Fruit fly (Drosophila melanogaster) whole organism, embryonic: ENCODE results near the gene CG12289.

Source experiments
- Awh ChIP-seq: fragments of 200-800 bp; sonication (Bioruptor generic); IDR thresholded peaks from 2 replicates; pipeline ENCODE4, ENCODE4 v1.3.6; 2022; ENCODE audit warnings: missing biosample characterization, missing genetic modification characterization
- CG10979 ChIP-seq: fragments of 200-800 bp; sonication (Bioruptor generic); optimal IDR thresholded peaks from 2 replicates; lab custom pipeline; 2018; ENCODE audit warnings: missing biosample characterization, mild to moderate bottlenecking, missing genetic modification characterization, moderate library complexity
- CG11093 ChIP-seq: fragments of 200-800 bp; sonication (Bioruptor generic); IDR thresholded peaks from 3 replicates; pipeline ENCODE4 v1.3.6; 2022; ENCODE audit warnings: missing biosample characterization, missing genetic modification characterization
- CG6683 ChIP-seq: fragments of 200-800 bp; sonication (Bioruptor generic); optimal IDR thresholded peaks from 2 replicates; lab custom pipeline; 2017; ENCODE audit warnings: missing biosample characterization, mild to moderate bottlenecking, missing genetic modification characterization, missing genetic modification reagents
- CG8281 ChIP-seq: fragments of 200-800 bp; sonication (Bioruptor generic); optimal IDR thresholded peaks from 2 replicates; lab custom pipeline; 2018; ENCODE audit warnings: missing biosample characterization, mild to moderate bottlenecking, missing genetic modification characterization, moderate library complexity
- HmgD ChIP-seq: fragments of 200-800 bp; sonication (Bioruptor generic); optimal IDR thresholded peaks from 3 replicates; lab custom pipeline; 2016; ENCODE audit warnings: missing biosample characterization, missing genetic modification characterization
- Hr39 ChIP-seq: fragments of >200 bp; optimal IDR thresholded peaks from 2 replicates; lab custom pipeline; 2017
- pan ChIP-seq, 4 experiments: fragments of >200 bp in 3 of 4; fragments of 200-800 bp in 1 of 4; sonication (Bioruptor generic) in 1 of 4; optimal IDR thresholded peaks in 3 of 4; IDR thresholded peaks in 1 of 4; 2 replicates each; pipeline versions ENCODE4 v1.3.6 to Lab custom; 2017 to 2022; ENCODE audit warnings: missing biosample characterization in 2 of 4, missing genetic modification characterization in 2 of 4, mixed read lengths in 1 of 4
- ro ChIP-seq: fragments of 200-800 bp; sonication (Bioruptor generic); IDR thresholded peaks from 2 replicates; pipeline ENCODE4 v1.3.6; 2022; ENCODE audit warnings: missing biosample characterization, missing genetic modification characterization
- salm ChIP-seq: fragments of 200-800 bp; sonication (Bioruptor generic); optimal IDR thresholded peaks from 2 replicates; lab custom pipeline; 2018; ENCODE audit warnings: missing biosample characterization, mild to moderate bottlenecking, missing genetic modification characterization
- tin ChIP-seq: fragments of 200-800 bp; sonication (Bioruptor generic); optimal IDR thresholded peaks from 3 replicates; lab custom pipeline; 2016; ENCODE audit warnings: missing biosample characterization, missing genetic modification characterization
- zen ChIP-seq: fragments of 200-800 bp; sonication (Bioruptor generic); optimal IDR thresholded peaks from 3 replicates; lab custom pipeline; 2018; ENCODE audit warnings: missing biosample characterization, mild to moderate bottlenecking, missing genetic modification characterization, moderate library complexity
- zfh1 ChIP-seq: fragments of 200-800 bp; sonication (Bioruptor generic); IDR thresholded peaks from 3 replicates; pipeline ENCODE4 v1.3.6; 2022; ENCODE audit warnings: missing biosample characterization, missing genetic modification characterization

DNA sequence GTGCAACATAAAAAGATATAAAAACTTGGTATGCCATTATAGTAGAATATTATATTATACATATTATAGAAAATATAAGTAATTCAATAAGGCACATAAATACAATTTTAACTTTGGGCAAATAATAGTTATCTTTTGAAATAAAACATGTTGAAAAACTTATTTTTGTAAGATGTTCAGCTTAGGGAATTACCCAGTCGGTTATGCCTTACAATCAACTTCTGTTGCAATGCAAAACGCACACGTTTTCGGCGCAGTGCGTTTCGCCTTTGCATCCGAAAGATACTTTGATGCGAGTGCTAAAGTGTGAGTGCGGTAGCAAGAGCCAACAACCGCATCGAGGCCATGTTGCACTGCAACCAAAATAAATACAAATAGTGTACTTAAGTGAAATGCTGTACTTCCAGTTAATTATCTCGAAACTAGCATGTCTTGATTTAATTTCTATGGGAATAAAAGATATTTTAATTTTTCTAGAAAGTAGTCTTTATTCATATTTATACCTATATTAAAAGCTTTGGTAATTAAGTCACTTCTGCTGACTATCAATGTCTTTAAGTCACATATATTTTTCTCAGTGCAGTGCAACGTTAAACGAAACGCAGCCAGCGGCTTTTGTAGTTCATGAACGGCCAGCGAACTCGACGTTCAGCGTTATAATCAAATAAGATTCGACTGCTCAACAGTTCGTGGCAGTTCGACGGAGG is 11.1 kb downstream of the CG12289 start:
- TF ChIP-seq pan (optimal IDR thresholded peaks at IDR 0.05; lab: Kevin White, UChicago) = no peak
- peak in 1 of 2 experiments; percentile 9 for TF ChIP-seq pan (GFP tag; optimal IDR thresholded peaks at IDR 0.05 in 1 of 2, IDR thresholded peaks at IDR 0.05 in 1 of 2)
- peak; percentile 55 for TF ChIP-seq CG10979 (tag; lab: Kevin White, UChicago)
- no peak for TF ChIP-seq tin (GFP tag; lab: Kevin White, UChicago)
- TF ChIP-seq ro (GFP tag; lab: Robert Waterston, UW) = no peak
- no peak for TF ChIP-seq CG11093
- no peak for TF ChIP-seq salm (tag; lab: Kevin White, UChicago)
- TF ChIP-seq zen (tag; lab: Kevin White, UChicago) = no peak
- TF ChIP-seq Awh (GFP tag; lab: Robert Waterston, UW) = no peak
- TF ChIP-seq Hr39 = no peak
- TF ChIP-seq zfh1 (GFP tag; lab: Robert Waterston, UW) = no peak
- TF ChIP-seq CG6683 (GFP tag; lab: Kevin White, UChicago) = no peak
- no peak for TF ChIP-seq HmgD
- no peak for TF ChIP-seq CG8281 (tag; lab: Kevin White, UChicago)
